Fruit fly (Drosophila melanogaster): Measurements from ENCODE around the gene RpS14b.
A peak's percentile ranks its signal among the peaks of the same experiment; 100 is the strongest.

The RpS14b gene

DNA sequence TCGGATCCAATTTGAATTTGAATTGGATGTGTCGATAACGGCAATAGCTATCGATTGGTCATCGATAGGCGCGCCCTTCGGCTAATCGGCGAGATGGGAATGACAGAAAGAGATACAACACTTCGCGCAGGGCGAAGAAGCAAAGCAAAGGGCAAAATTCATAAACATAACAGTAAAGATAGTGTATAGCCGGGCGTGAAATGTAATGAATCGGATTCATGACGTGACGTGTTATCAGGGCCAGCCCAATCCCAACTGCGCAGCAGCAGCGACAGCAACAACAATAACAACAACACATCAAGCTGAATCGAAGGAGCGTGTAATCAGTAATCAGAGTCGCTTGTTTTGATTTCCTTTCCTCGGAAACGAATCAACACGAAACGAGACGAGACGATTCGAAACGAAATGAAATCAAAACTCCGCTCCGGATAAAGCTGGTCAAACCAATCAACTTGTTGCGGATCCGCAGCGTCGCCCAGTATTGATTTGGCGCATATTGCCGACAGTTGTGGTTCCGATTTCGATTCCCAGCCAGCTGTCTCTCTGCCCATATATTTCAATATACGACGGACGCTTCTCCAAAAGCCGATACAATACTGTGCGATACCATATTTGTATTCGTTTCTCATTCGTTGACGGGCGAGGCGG, 22.6 kb upstream of the RpS14b start, which contains the start of gene snz:
Gene snz (plus strand): TSS at position 107 of the 648 bp plus-strand sequence.
- TF ChIP-seq Hr38 (GFP tag; optimal IDR thresholded peaks at IDR 0.05) (no peak), CG8632 (GFP tag; optimal IDR thresholded peaks at IDR 0.05) (no peak), Hr39 (GFP tag; optimal IDR thresholded peaks at IDR 0.05) (no peak), salr (GFP tag; optimal IDR thresholded peaks at IDR 0.05) (no peak), dac (GFP tag; optimal IDR thresholded peaks at IDR 0.05) (no peak), lz (GFP tag; optimal IDR thresholded peaks at IDR 0.05) (no peak), CG15336 (GFP tag; IDR thresholded peaks at IDR 0.05) (no peak), CG11902 (GFP tag; optimal IDR thresholded peaks at IDR 0.05) (no peak), fd59A (GFP tag; optimal IDR thresholded peaks at IDR 0.05) (no peak), svp (GFP tag) (peak; percentile 61), Smox (GFP tag; optimal IDR thresholded peaks at IDR 0.05) (no peak), Sox15 (GFP tag; optimal IDR thresholded peaks at IDR 0.05) (no peak), esn (GFP tag; optimal IDR thresholded peaks at IDR 0.05) (peak; percentile 10), vri (GFP tag; optimal IDR thresholded peaks at IDR 0.05) (peak; percentile 0), achi (GFP tag; optimal IDR thresholded peaks at IDR 0.05) (peak; percentile 28), CG6808 (GFP tag; optimal IDR thresholded peaks at IDR 0.05) (no peak), Eip75B (GFP tag; optimal IDR thresholded peaks at IDR 0.05) (no peak), Ets96B (tag; optimal IDR thresholded peaks at IDR 0.05) (no peak), Hr4 (GFP tag; optimal IDR thresholded peaks at IDR 0.05) (no peak), Ets21C (GFP tag; optimal IDR thresholded peaks at IDR 0.05) (no peak), CG8319 (GFP tag; optimal IDR thresholded peaks at IDR 0.05) (no peak), CG11762 (GFP tag; optimal IDR thresholded peaks at IDR 0.05; ENCODE audit: insufficient read depth) (no peak), CG6276 (GFP tag; optimal IDR thresholded peaks at IDR 0.05) (no peak), OdsH (GFP tag; optimal IDR thresholded peaks at IDR 0.05) (no peak), CG6163 (GFP tag; IDR thresholded peaks at IDR 0.05) (no peak), acj6 (GFP tag; optimal IDR thresholded peaks at IDR 0.05) (no peak), CG1621 (tag; optimal IDR thresholded peaks at IDR 0.05) (no peak), Met (GFP tag; optimal IDR thresholded peaks at IDR 0.05) (no peak), CG16779 (tag; optimal IDR thresholded peaks at IDR 0.05) (no peak), CG7368 (GFP tag; optimal IDR thresholded peaks at IDR 0.05) (no peak), CG9139 (GFP tag; optimal IDR thresholded peaks at IDR 0.05) (peak; percentile 20), Lpt (GFP tag; optimal IDR thresholded peaks at IDR 0.05) (no peak), fd85E (GFP tag; optimal IDR thresholded peaks at IDR 0.05) (no peak), CG32006 (GFP tag; optimal IDR thresholded peaks at IDR 0.05) (no peak), CG8119 (GFP tag; IDR thresholded peaks at IDR 0.05) (no peak), CG6792 (GFP tag; optimal IDR thresholded peaks at IDR 0.05) (no peak), CG31627 (GFP tag; optimal IDR thresholded peaks at IDR 0.05) (no peak), CG6854 (GFP tag; optimal IDR thresholded peaks at IDR 0.05) (no peak), fkh (GFP tag; optimal IDR thresholded peaks at IDR 0.05) (no peak), net (GFP tag; optimal IDR thresholded peaks at IDR 0.05) (no peak), ss (GFP tag; optimal IDR thresholded peaks at IDR 0.05) (peak in 1 of 2 experiments; percentile 17), Eip78C (GFP tag) (peak; percentile 30), CG10631 (GFP tag; optimal IDR thresholded peaks at IDR 0.05) (no peak), Eip93F (GFP tag; optimal IDR thresholded peaks at IDR 0.05) (no peak), Gug (GFP tag; IDR thresholded peaks at IDR 0.05) (no peak), CG10669 (GFP tag; optimal IDR thresholded peaks at IDR 0.05) (no peak), dsx (GFP tag; optimal IDR thresholded peaks at IDR 0.05; ENCODE audit: poor library complexity, severe bottlenecking) (no peak), eg (GFP tag; IDR thresholded peaks at IDR 0.05) (no peak)
